Worm (Caenorhabditis elegans) whole organism, L2 larva: ENCODE measurements around the gene ufm-1.

Source experiments
- ZK546.5 ChIP-seq: sonication (generic microtip); optimal IDR thresholded peaks from 2 replicates; lab custom pipeline; 2017; ENCODE audit warnings: missing biosample characterization, missing genetic modification characterization
- ama-1 ChIP-seq: fragments of 150-350 bp; optimal IDR thresholded peaks from 2 replicates; lab custom pipeline; 2018; ENCODE audit warnings: inconsistent platforms
- nhr-10 ChIP-seq: sonication (generic microtip); optimal IDR thresholded peaks from 2 replicates; lab custom pipeline; 2017; ENCODE audit warnings: missing biosample characterization, missing genetic modification characterization
- nhr-11 ChIP-seq: fragments of 150-350 bp; optimal IDR thresholded peaks from 2 replicates; lab custom pipeline; 2014; ENCODE audit warnings: missing biosample characterization, missing genetic modification characterization
- nhr-77 ChIP-seq: fragments of 150-350 bp; optimal IDR thresholded peaks from 2 replicates; lab custom pipeline; 2014; ENCODE audit warnings: missing biosample characterization, missing genetic modification characterization
- sem-4 ChIP-seq: fragments of 150-350 bp; optimal IDR thresholded peaks from 2 replicates; lab custom pipeline; 2014; ENCODE audit warnings: missing biosample characterization, missing genetic modification reagents, missing genetic modification characterization
- sma-9 ChIP-seq, 2 experiments: fragments of 150-350 bp in 1 of 2; sonication (generic microtip) in 1 of 2; optimal IDR thresholded peaks; 2 replicates each; lab custom pipeline; 2014 to 2016; ENCODE audit warnings: missing genetic modification characterization in 2 of 2, mild to moderate bottlenecking in 1 of 2, missing biosample characterization in 1 of 2, missing compliant biosample characterization in 1 of 2, missing genetic modification reagents in 1 of 2, moderate library complexity in 1 of 2
- ztf-1 ChIP-seq: fragments of 200-800 bp; sonication (Bioruptor generic); conservative IDR thresholded peaks from 2 replicates; pipeline ENCODE4 v1.3.6; 2022; ENCODE audit warnings: missing genetic modification characterization, missing compliant biosample characterization

ce11 chrIII:7812208-7812880, 46.4 kb upstream of the ufm-1 start:
- peak; percentile 37 for TF ChIP-seq sem-4 (tag; lab: Kevin White, UChicago)
- TF ChIP-seq sma-9 (GFP tag; optimal IDR thresholded peaks at IDR 0.05; lab: Kevin White, UChicago), result no peak
- TF ChIP-seq sma-9 (tag; optimal IDR thresholded peaks at IDR 0.05; lab: Kevin White, UChicago), result no peak
- TF ChIP-seq ama-1 (lab: Kevin White, UChicago), result no peak
- TF ChIP-seq nhr-77 (tag; lab: Kevin White, UChicago), result no peak
- TF ChIP-seq nhr-11 (tag; lab: Kevin White, UChicago), result no peak
- TF ChIP-seq ZK546.5 (tag; lab: Kevin White, UChicago), result no peak
- TF ChIP-seq nhr-10 (tag; lab: Kevin White, UChicago), result no peak
- TF ChIP-seq ztf-1 (GFP tag; lab: Robert Waterston, UW), result no peak
